Fruit fly (Drosophila melanogaster): ENCODE measurements around the gene cwo.

DNA sequence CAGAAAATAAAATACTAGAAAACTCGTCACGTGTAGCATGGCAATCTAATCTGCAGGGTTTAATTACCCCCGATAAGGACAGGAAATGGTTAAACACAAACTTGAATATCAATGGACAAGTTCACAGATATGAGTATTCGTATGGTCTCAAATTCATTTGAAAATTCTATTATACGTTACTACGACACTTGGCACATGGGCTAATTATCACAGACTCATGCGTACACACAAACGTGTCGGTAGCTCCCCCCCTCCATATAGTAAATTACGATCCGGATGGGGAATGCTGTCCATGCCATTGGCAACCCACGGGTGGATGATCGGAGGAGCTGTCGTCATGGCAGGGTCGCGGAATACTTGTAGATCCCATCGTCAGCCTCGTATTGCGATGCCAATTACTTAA, 6.3 kb downstream of the cwo start:
- no peak for TF ChIP-seq EcR (GFP tag; optimal IDR thresholded peaks at IDR 0.05)
- no peak for TF ChIP-seq CG10348 (GFP tag; IDR thresholded peaks at IDR 0.05)
- no peak for TF ChIP-seq fd96Ca (GFP tag; IDR thresholded peaks at IDR 0.05)
- TF ChIP-seq Ets98B (GFP tag; IDR thresholded peaks at IDR 0.05): no peak
